Worm (Caenorhabditis elegans) whole organism, young adult: ENCODE measurements around the gene F54H5.5.

Experiments
- lin-26 ChIP-seq: fragments of 200-800 bp; sonication (Bioruptor generic); IDR thresholded peaks from 2 replicates; pipeline ENCODE4 v1.3.6; 2022; ENCODE audit warnings: missing genetic modification reagents, missing genetic modification characterization, missing compliant biosample characterization
- nhr-90 ChIP-seq: sonication (generic microtip); optimal IDR thresholded peaks from 2 replicates; lab custom pipeline; 2016; ENCODE audit warnings: missing genotype, mild to moderate bottlenecking, missing genetic modification characterization, missing compliant biosample characterization

- TF ChIP-seq nhr-90 (tag; lab: Kevin White, UChicago) (no peak), lin-26 (GFP tag; lab: Robert Waterston, UW) (no peak)
Measured at ce11 chrII:6615232-6616029, 11.7 kb downstream of the F54H5.5 start.
